Fruit fly (Drosophila melanogaster): ENCODE measurements around the gene sff.

DNA sequence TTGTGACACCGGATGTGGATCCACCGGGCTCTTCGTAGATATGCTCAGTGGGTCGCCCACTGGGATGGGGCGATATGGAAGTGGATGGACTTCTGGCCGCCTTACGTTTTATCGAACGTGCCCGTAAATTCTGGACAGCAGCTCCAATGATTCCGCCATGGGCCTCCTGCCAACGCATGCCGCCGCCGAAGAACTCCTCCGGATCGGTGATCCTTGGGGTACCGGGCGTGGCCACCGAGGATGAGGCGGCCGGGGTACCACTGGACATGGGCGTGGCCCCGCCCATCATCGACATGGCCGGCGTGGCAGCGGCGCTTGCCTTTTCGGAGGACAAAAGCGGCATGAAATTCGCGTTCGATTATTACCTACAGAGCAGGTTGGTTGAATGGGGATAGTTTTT lies 68.6 kb downstream of the sff start:
- TF ChIP-seq CG8478 (optimal IDR thresholded peaks at IDR 0.05): no peak
- no peak for TF ChIP-seq CTCF (optimal IDR thresholded peaks at IDR 0.05)
